Fruit fly (Drosophila melanogaster) whole organism, adult: Measurements from ENCODE around the gene CG31871.

Experiments used
- Crg-1 ChIP-seq: fragments of 200-800 bp; sonication (Bioruptor generic); optimal IDR thresholded peaks from 2 replicates; lab custom pipeline; 2016; ENCODE audit warnings: missing biosample characterization, missing genetic modification characterization
- Hr96 ChIP-seq: fragments of 200-800 bp; sonication (Bioruptor generic); optimal IDR thresholded peaks from 2 replicates; lab custom pipeline; 2016; ENCODE audit warnings: missing biosample characterization, missing genetic modification characterization
- Mnt ChIP-seq: fragments of 200-800 bp; sonication (Bioruptor generic); optimal IDR thresholded peaks from 2 replicates; lab custom pipeline; 2016; ENCODE audit warnings: missing biosample characterization, mild to moderate bottlenecking, missing genetic modification characterization

dm6 chr2L:10688764-10689163, 26.9 kb downstream of the CG31871 start:
- no peak for TF ChIP-seq Crg-1 (GFP tag; lab: Kevin White, UChicago)
- TF ChIP-seq Mnt (GFP tag; lab: Kevin White, UChicago), result no peak
- TF ChIP-seq Hr96 (GFP tag; lab: Kevin White, UChicago), result no peak
